Worm (Caenorhabditis elegans): ENCODE data around the gene Y113G7C.1.

DNA sequence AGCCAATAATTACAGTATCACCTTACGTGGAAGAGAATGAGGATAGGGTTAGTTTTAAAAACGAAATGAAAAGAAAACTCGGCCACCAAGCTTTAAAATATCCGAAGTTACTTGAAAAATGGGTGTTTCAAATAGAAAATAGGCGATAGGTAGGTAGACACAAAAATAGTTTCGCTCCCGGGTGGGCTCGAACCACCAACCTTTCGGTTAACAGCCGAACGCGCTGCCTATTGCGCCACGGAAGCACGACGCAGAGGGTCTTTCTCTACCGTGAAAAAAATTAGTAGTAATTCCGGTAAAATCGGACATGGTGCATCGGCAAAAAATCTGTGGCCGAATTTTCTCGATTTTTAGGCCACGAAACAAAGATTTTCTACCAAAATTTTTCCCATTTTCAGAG, 30.1 kb downstream of the Y113G7C.1 start:
- no peak for TF ChIP-seq hlh-30 (tag; optimal IDR thresholded peaks at IDR 0.05; ENCODE audit: insufficient read depth)
- no peak for TF ChIP-seq nhr-11 (tag; optimal IDR thresholded peaks at IDR 0.05)
- no peak for TF ChIP-seq pha-4 (tag; optimal IDR thresholded peaks at IDR 0.05)
- TF ChIP-seq ets-4 (tag; optimal IDR thresholded peaks at IDR 0.05): no peak
- TF ChIP-seq ceh-45 (GFP tag; IDR thresholded peaks at IDR 0.05): no peak
- TF ChIP-seq fkh-10 (GFP tag; optimal IDR thresholded peaks at IDR 0.05): no peak
- TF ChIP-seq nfya-1 (tag; optimal IDR thresholded peaks at IDR 0.05): no peak
- TF ChIP-seq ceh-14 (tag; optimal IDR thresholded peaks at IDR 0.05): no peak

Data from whole organism, late embryonic.